Fruit fly (Drosophila melanogaster) whole organism, pupa: ENCODE measurements around the gene PK2-R2.

Experiments used
- CG10348 ChIP-seq: fragments of 200-800 bp; sonication (Bioruptor generic); IDR thresholded peaks from 2 replicates; pipeline ENCODE4 v1.3.6; 2022; ENCODE audit warnings: missing biosample characterization, missing genetic modification characterization
- CG12605 ChIP-seq: fragments of 200-800 bp; sonication (Bioruptor generic); IDR thresholded peaks from 2 replicates; pipeline ENCODE4 v1.3.6; 2022; ENCODE audit warnings: missing biosample characterization, missing genetic modification characterization
- CG13204 ChIP-seq: fragments of 200-800 bp; sonication (Bioruptor generic); optimal IDR thresholded peaks from 2 replicates; lab custom pipeline; 2018; ENCODE audit warnings: missing biosample characterization, mild to moderate bottlenecking, missing genetic modification characterization, moderate library complexity
- CG14655 ChIP-seq: fragments of 200-800 bp; sonication (Bioruptor generic); optimal IDR thresholded peaks from 3 replicates; lab custom pipeline; 2017; ENCODE audit warnings: mild to moderate bottlenecking, missing biosample characterization, missing genetic modification reagents, missing genetic modification characterization
- CG15710 ChIP-seq: fragments of 200-800 bp; sonication (Bioruptor generic); optimal IDR thresholded peaks from 2 replicates; lab custom pipeline; 2018; ENCODE audit warnings: missing biosample characterization, mild to moderate bottlenecking, missing genetic modification characterization, moderate library complexity
- CG17806 ChIP-seq: fragments of 200-800 bp; sonication (Bioruptor generic); optimal IDR thresholded peaks from 2 replicates; lab custom pipeline; 2018; ENCODE audit warnings: missing biosample characterization, mild to moderate bottlenecking, missing genetic modification characterization, moderate library complexity
- CG32121 ChIP-seq: fragments of 200-800 bp; sonication (Bioruptor generic); IDR thresholded peaks from 2 replicates; pipeline ENCODE4 v1.3.6; 2022; ENCODE audit warnings: missing biosample characterization, missing genetic modification characterization
- CG34367 ChIP-seq: fragments of 200-800 bp; sonication (Bioruptor generic); optimal IDR thresholded peaks from 2 replicates; lab custom pipeline; 2018; ENCODE audit warnings: missing biosample characterization, mild to moderate bottlenecking, missing genetic modification characterization
- CG4496 ChIP-seq: fragments of 200-800 bp; sonication (Bioruptor generic); IDR thresholded peaks from 3 replicates; pipeline ENCODE4 v1.3.6; 2022; ENCODE audit warnings: missing biosample characterization, missing genetic modification characterization
- CG8159 ChIP-seq: fragments of 200-800 bp; sonication (Bioruptor generic); optimal IDR thresholded peaks from 3 replicates; lab custom pipeline; 2018; ENCODE audit warnings: missing biosample characterization, mild to moderate bottlenecking, missing genetic modification characterization, moderate library complexity
- CG8301 ChIP-seq: fragments of 200-800 bp; sonication (Bioruptor generic); optimal IDR thresholded peaks from 2 replicates; lab custom pipeline; 2018; ENCODE audit warnings: missing biosample characterization, mild to moderate bottlenecking, missing genetic modification characterization
- CG9948 ChIP-seq: fragments of 200-800 bp; sonication (Bioruptor generic); optimal IDR thresholded peaks from 2 replicates; lab custom pipeline; 2018; ENCODE audit warnings: missing biosample characterization, mild to moderate bottlenecking, missing genetic modification characterization, moderate library complexity
- D1 ChIP-seq: fragments of 200-800 bp; sonication (Bioruptor generic); optimal IDR thresholded peaks from 2 replicates; lab custom pipeline; 2018; ENCODE audit warnings: missing biosample characterization, mild to moderate bottlenecking, missing genetic modification characterization, moderate library complexity
- EcR ChIP-seq: fragments of 200-800 bp; sonication (Bioruptor generic); optimal IDR thresholded peaks from 3 replicates; lab custom pipeline; 2019; ENCODE audit warnings: missing biosample characterization, missing genetic modification characterization, mild to moderate bottlenecking, moderate library complexity, missing genetic modification reagents
- Ets98B ChIP-seq: fragments of 200-800 bp; sonication (Bioruptor generic); IDR thresholded peaks from 2 replicates; pipeline ENCODE4 v1.3.6; 2022; ENCODE audit warnings: missing biosample characterization, missing genetic modification characterization
- Pif1A ChIP-seq: fragments of 200-800 bp; sonication (Bioruptor generic); optimal IDR thresholded peaks from 3 replicates; lab custom pipeline; 2016; ENCODE audit warnings: missing biosample characterization, missing genetic modification characterization
- Pif1B ChIP-seq: fragments of 200-800 bp; sonication (Bioruptor generic); optimal IDR thresholded peaks from 3 replicates; lab custom pipeline; 2016; ENCODE audit warnings: missing biosample characterization, missing genetic modification characterization
- Snoo ChIP-seq: fragments of 200-800 bp; sonication (Bioruptor generic); optimal IDR thresholded peaks from 3 replicates; lab custom pipeline; 2017; ENCODE audit warnings: missing biosample characterization, mild to moderate bottlenecking, missing genetic modification characterization, inconsistent platforms
- fd96Ca ChIP-seq: fragments of 200-800 bp; sonication (Bioruptor generic); IDR thresholded peaks from 3 replicates; pipeline ENCODE4 v1.3.6; 2022; ENCODE audit warnings: missing biosample characterization, missing genetic modification characterization
- gl ChIP-seq: fragments of 200-800 bp; sonication (Bioruptor generic); optimal IDR thresholded peaks from 2 replicates; lab custom pipeline; 2018; ENCODE audit warnings: missing biosample characterization, mild to moderate bottlenecking, missing genetic modification characterization
- rn ChIP-seq: fragments of 200-800 bp; sonication (Bioruptor generic); IDR thresholded peaks from 2 replicates; pipeline ENCODE4 v1.3.6; 2022; ENCODE audit warnings: missing biosample characterization, missing genetic modification characterization

Gene PK2-R2

dm6 chr3R:13334007-13334406 is at the start of gene PK2-R2:
PK2-R2 (minus strand) TSS chr3R:13334166.
- no peak for TF ChIP-seq CG8301 (tag; lab: Kevin White, UChicago)
- no peak for TF ChIP-seq CG4496 (GFP tag; lab: Robert Waterston, UW)
- no peak for TF ChIP-seq fd96Ca (GFP tag; lab: Robert Waterston, UW)
- TF ChIP-seq CG15710 (tag; lab: Kevin White, UChicago) = no peak

- TF ChIP-seq fd96Ca (GFP tag; lab: Robert Waterston, UW) (no peak; the same call in 2 of the 3 replicates), D1 (tag; lab: Kevin White, UChicago) (no peak), EcR (GFP tag; lab: Kevin White, UChicago) (peak; percentile 6), CG17806 (tag; lab: Kevin White, UChicago) (no peak), Ets98B (GFP tag; lab: Robert Waterston, UW) (no peak; the same call in 1 of the 2 replicates), rn (no peak), CG15710 (tag; lab: Kevin White, UChicago) (peak; percentile 8), CG4496 (GFP tag; lab: Robert Waterston, UW) (0 out of 3 replicates have a peak, but pooled peaks have one; percentile 27), gl (tag; lab: Kevin White, UChicago) (peak; percentile 1), CG12605 (no peak), CG9948 (no peak)
Observed at dm6 chr3R:13382656-13383142, 48.7 kb upstream of the PK2-R2 start.

dm6 chr3R:13381744-13382435 is 47.9 kb upstream of the PK2-R2 start, which contains the start of the genes mRpS21 and Droj2:
mRpS21 (minus strand) TSS chr3R:13381809.
Droj2 (plus strand) TSS chr3R:13382106.
- TF ChIP-seq CG34367 (tag; lab: Kevin White, UChicago) (peak; percentile 32), CG13204 (GFP tag; lab: Kevin White, UChicago) (no peak), CG4496 (GFP tag; lab: Robert Waterston, UW) (no peak), CG10348 (GFP tag; lab: Robert Waterston, UW) (no peak), fd96Ca (GFP tag; lab: Robert Waterston, UW) (no peak), Ets98B (GFP tag; lab: Robert Waterston, UW) (peak; percentile 22; the same call in 1 of the 2 replicates), rn (no peak), CG32121 (GFP tag; lab: Robert Waterston, UW) (no peak; the same call in 1 of the 2 replicates), CG15710 (tag; lab: Kevin White, UChicago) (peak; percentile 51), CG12605 (no peak), Pif1A (GFP tag; lab: Kevin White, UChicago) (no peak), CG14655 (GFP tag; lab: Kevin White, UChicago) (no peak), gl (tag; lab: Kevin White, UChicago) (no peak), CG8301 (tag; lab: Kevin White, UChicago) (no peak), CG9948 (no peak), CG17806 (tag; lab: Kevin White, UChicago) (peak; percentile 13), CG8159 (tag; lab: Kevin White, UChicago) (peak; percentile 19), EcR (GFP tag; lab: Kevin White, UChicago) (no peak), Pif1B (GFP tag; lab: Kevin White, UChicago) (no peak), D1 (tag; lab: Kevin White, UChicago) (no peak), Snoo (tag; lab: Kevin White, UChicago) (no peak)

- TF ChIP-seq Pif1B (GFP tag; lab: Kevin White, UChicago) (no peak), Snoo (tag; lab: Kevin White, UChicago) (no peak), EcR (GFP tag; lab: Kevin White, UChicago) (no peak), gl (tag; lab: Kevin White, UChicago) (no peak), CG17806 (tag; lab: Kevin White, UChicago) (no peak), Ets98B (GFP tag; lab: Robert Waterston, UW) (no peak), CG13204 (GFP tag; lab: Kevin White, UChicago) (no peak), CG12605 (no peak), Pif1A (GFP tag; lab: Kevin White, UChicago) (no peak), CG15710 (tag; lab: Kevin White, UChicago) (no peak), rn (no peak), CG8301 (tag; lab: Kevin White, UChicago) (no peak), D1 (tag; lab: Kevin White, UChicago) (no peak), CG10348 (GFP tag; lab: Robert Waterston, UW) (no peak), CG4496 (GFP tag; lab: Robert Waterston, UW) (no peak), fd96Ca (GFP tag; lab: Robert Waterston, UW) (no peak), CG32121 (GFP tag; lab: Robert Waterston, UW) (no peak), CG14655 (GFP tag; lab: Kevin White, UChicago) (no peak), CG9948 (no peak)
Observed at dm6 chr3R:13379675-13380074, 45.7 kb upstream of the PK2-R2 start, which contains the start of the genes CG9813 and CG8870. CG9813 (minus strand) TSS chr3R:13379775. CG8870 (plus strand) TSS chr3R:13379842.

dm6 chr3R:13374913-13375312 is 40.9 kb upstream of the PK2-R2 start:
- no peak for TF ChIP-seq D1 (tag; lab: Kevin White, UChicago)
- TF ChIP-seq Ets98B (GFP tag; lab: Robert Waterston, UW) = no peak
- no peak for TF ChIP-seq fd96Ca (GFP tag; lab: Robert Waterston, UW)
- no peak for TF ChIP-seq CG12605
- TF ChIP-seq CG13204 (GFP tag; lab: Kevin White, UChicago) = no peak
- no peak for TF ChIP-seq Pif1B (GFP tag; lab: Kevin White, UChicago)
- no peak for TF ChIP-seq gl (tag; lab: Kevin White, UChicago)
- no peak for TF ChIP-seq CG17806 (tag; lab: Kevin White, UChicago)
- TF ChIP-seq CG9948 = no peak
- peak; percentile 22 for TF ChIP-seq CG14655 (GFP tag; lab: Kevin White, UChicago)
- TF ChIP-seq CG4496 (GFP tag; lab: Robert Waterston, UW) = 0 out of 3 replicates have a peak, but pooled peaks have one; percentile 31
- no peak for TF ChIP-seq CG34367 (tag; lab: Kevin White, UChicago)
- TF ChIP-seq CG8301 (tag; lab: Kevin White, UChicago) = no peak
- TF ChIP-seq EcR (GFP tag; lab: Kevin White, UChicago) = no peak
- TF ChIP-seq CG15710 (tag; lab: Kevin White, UChicago) = no peak
- no peak for TF ChIP-seq rn
- TF ChIP-seq CG10348 (GFP tag; lab: Robert Waterston, UW) = no peak
- peak; percentile 45 for TF ChIP-seq CG8159 (tag; lab: Kevin White, UChicago)
- no peak for TF ChIP-seq Snoo (tag; lab: Kevin White, UChicago)
- TF ChIP-seq CG32121 (GFP tag; lab: Robert Waterston, UW) = no peak
- TF ChIP-seq Pif1A (GFP tag; lab: Kevin White, UChicago) = no peak
